Worm (Caenorhabditis elegans): ENCODE measurements around the gene ZK1290.5.

ce11 chrII:7493599-7493998 lies 35.8 kb upstream of the ZK1290.5 start, which contains the start of gene nas-23:
- TF ChIP-seq lsy-2 (tag; optimal IDR thresholded peaks at IDR 0.05) (no peak), nhr-28 (tag; optimal IDR thresholded peaks at IDR 0.05) (no peak), elt-3 (tag; optimal IDR thresholded peaks at IDR 0.05) (no peak), unc-39 (tag; optimal IDR thresholded peaks at IDR 0.05) (no peak), lin-13 (tag; optimal IDR thresholded peaks at IDR 0.05) (no peak), nhr-12 (tag; optimal IDR thresholded peaks at IDR 0.05) (no peak), nhr-237 (tag; optimal IDR thresholded peaks at IDR 0.05) (no peak), mep-1 (tag; optimal IDR thresholded peaks at IDR 0.05) (no peak), lin-32 (GFP tag; optimal IDR thresholded peaks at IDR 0.05) (no peak), ztf-11 (tag; optimal IDR thresholded peaks at IDR 0.05) (no peak), ceh-43 (GFP tag; optimal IDR thresholded peaks at IDR 0.05) (no peak), elt-1 (tag; optimal IDR thresholded peaks at IDR 0.05; ENCODE audit: borderline replicate concordance, insufficient read depth) (no peak)

All from whole organism, mixed stage, embryonic.